Fruit fly (Drosophila melanogaster): ENCODE data around the gene CG4267.
A peak's percentile ranks its signal among the peaks of the same experiment; 100 is the strongest.

The CG4267 gene

DNA sequence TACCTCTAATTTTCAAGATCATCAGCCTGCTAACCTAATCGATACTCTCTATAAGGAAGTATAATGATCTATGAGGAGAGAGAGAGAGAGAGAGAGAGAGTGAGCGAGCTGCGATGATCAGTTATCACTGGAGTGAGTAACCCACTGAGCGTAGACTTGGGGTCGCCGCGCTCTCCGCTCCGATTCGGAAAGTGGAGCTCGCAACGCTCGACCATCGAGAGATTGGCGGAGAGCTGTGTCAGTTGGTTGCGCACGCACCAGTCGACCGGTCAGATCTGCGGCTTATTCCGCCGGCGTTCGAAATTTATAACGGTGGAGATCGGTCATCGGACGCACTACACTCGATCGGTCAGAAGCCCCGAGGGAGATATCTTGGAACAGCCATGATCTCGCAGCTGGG, at the start of gene CG4267:
Gene CG4267 (plus strand): TSS at position 240 of the 400 bp plus-strand sequence.
- TF ChIP-seq CG8478 (optimal IDR thresholded peaks at IDR 0.05) (no peak), CTCF (optimal IDR thresholded peaks at IDR 0.05) (no peak)

- TF ChIP-seq CG8478 (optimal IDR thresholded peaks at IDR 0.05) (no peak), CTCF (optimal IDR thresholded peaks at IDR 0.05) (peak in 1 of 2 experiments; percentile 10)
Measured at dm6 chr2L:2193357-2193780, 48.8 kb upstream of the CG4267 start.

DNA sequence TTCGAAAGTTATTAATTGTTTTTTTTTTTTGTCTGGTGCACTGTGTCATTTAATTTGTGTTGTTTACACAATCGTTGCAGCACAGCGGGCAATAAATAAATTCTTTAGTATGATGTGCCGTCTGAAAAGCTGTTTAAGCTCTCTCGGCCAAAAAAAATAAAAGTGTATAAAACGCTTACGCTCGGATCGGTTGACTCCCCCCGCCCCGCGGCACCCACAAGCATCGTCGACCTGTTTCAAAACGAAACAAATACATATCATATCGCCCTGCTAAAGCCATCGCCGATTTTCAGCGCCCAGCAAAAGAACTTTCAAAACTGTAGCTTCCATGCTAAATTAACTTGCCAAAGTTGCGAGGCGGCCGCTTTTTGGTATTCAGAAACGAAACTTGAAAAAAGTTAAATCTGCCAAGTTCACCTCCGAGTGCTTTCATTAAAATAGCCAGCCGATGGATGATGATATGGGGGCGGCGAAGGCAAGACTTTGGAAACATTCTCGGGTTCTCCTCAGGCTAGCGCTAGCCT, 47.8 kb upstream of the CG4267 start:
- TF ChIP-seq CTCF (optimal IDR thresholded peaks at IDR 0.05) (no peak), CG8478 (optimal IDR thresholded peaks at IDR 0.05) (no peak)

DNA sequence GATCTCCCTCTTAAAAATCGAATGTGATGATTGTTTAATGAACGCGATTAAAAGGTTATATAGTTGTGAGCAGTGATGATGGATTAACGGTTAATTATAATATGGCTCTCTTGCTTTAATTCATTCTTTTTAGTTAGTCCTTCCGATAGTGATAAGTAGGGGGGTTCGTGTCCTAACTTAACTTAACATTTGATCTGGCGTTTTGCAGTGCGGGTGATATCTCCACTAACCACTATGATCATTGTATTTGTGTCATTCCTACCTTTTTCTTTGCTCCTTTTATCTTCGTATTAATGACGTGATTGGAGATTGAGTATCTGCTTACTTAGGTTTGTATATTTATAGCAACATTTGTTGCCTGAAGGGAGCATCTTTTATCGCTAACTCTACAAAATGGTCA, 46.9 kb upstream of the CG4267 start:
- TF ChIP-seq CG8478 (optimal IDR thresholded peaks at IDR 0.05): no peak
- TF ChIP-seq CTCF (optimal IDR thresholded peaks at IDR 0.05): peak; percentile 51 to 54

DNA sequence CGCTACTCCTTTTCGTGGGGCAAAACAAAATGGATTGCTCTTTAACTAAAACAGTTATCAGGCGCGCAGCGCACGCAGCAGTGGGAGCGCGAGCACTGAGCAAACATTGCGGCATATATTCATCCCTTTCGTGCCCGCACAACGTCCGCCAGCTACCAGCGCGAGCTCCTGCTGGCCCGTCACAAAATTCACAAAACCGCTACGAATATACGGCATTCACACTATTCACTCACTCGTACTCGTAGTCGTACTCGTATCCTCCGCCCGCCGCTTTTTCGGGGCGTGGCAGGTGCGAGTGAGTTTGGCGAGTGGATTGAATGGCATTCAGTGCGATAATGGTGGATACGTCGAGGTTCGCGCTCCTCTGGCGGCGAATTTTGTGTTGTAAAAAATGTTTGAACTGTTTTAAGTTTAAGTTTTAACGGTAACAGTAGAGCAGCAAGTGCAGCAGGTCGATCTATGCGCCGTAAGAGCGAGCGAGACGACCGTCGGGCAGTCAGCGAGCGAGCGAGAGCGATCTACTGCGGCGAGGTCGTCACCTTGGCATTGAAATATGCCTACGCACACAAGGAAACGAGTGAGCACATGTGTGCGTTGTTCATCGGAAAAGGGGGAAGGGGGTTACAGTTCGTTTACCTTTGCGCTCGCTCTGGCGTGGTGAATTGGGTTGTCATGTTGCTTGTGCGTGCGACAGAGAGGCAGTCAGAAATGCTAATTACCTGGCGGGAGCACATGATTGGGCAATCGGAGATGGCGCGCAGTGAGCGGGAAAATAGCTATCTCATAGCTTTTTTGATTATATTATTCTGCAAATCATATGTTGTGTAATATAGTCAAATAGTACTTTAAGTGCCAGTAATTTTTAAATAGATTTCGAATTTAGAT, 45.3 kb upstream of the CG4267 start:
- TF ChIP-seq CTCF (optimal IDR thresholded peaks at IDR 0.05) (no peak), CG8478 (optimal IDR thresholded peaks at IDR 0.05) (no peak)

DNA sequence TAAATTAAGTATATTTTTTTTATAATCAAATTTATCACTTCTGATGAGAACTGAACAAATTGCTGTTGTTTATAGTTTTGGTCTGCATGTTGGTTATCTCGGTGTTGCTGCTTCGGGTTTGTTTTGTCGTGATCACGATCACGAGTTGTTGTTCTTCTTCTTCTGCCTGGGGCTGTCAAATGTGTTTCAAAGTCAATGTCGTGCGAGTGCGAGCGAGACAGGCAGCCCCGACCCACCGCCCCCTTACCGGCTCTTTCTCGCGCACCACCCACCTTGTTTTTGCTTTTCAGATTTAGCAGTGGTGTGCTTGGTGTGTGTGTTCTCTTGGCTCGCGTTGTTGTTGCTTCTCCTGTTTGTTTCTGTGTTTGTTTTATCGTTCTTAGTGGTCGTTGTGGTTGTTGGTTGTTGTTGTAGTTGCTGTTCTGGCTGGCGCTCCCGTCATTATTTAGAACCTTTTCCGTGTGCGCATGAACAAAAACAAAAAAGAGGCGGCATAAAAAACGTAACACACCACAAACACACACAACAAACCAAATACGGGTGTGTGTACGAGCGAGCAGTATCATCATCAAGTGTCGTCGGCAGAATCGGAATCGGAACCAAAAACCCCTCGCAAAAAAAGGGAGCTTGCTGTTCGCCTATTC, 44.6 kb upstream of the CG4267 start, which contains the start of gene COX7AL2:
Gene COX7AL2 (minus strand): TSS at position 438 of the 644 bp plus-strand sequence.
- TF ChIP-seq CG8478 (optimal IDR thresholded peaks at IDR 0.05) (no peak), CTCF (optimal IDR thresholded peaks at IDR 0.05) (no peak)

- no peak for TF ChIP-seq CTCF (optimal IDR thresholded peaks at IDR 0.05)
Measured at dm6 chr2L:2198119-2198494, 44.1 kb upstream of the CG4267 start.

dm6 chr2L:2198613-2199432, 43.4 kb upstream of the CG4267 start:
- TF ChIP-seq CG8478 (optimal IDR thresholded peaks at IDR 0.05): peak; percentile 31
- no peak for TF ChIP-seq CTCF (optimal IDR thresholded peaks at IDR 0.05)

DNA sequence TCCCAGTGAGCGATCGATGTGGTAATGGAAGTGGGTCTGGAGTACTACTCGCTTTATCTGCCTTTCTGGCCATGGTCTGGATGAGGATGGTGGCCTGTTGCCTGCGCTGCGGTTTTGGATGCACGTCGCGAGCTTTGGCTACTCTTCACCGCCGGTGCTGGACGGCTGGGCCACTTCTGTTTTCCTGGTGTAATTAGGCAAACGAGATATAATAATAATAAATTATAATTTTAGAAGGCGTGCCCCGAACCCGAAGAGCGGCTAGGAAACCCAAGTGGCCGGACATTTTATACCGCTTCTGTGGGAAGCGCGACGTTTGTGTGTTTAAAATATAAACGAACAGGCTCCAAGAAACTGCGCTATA, 42.8 kb upstream of the CG4267 start:
- TF ChIP-seq CTCF (optimal IDR thresholded peaks at IDR 0.05) (no peak), CG8478 (optimal IDR thresholded peaks at IDR 0.05) (no peak)

- no peak for TF ChIP-seq CTCF (optimal IDR thresholded peaks at IDR 0.05)
- no peak for TF ChIP-seq CG8478 (optimal IDR thresholded peaks at IDR 0.05)
Measured at dm6 chr2L:2200136-2201036, 41.8 kb upstream of the CG4267 start.

- TF ChIP-seq CTCF (optimal IDR thresholded peaks at IDR 0.05) (no peak), CG8478 (optimal IDR thresholded peaks at IDR 0.05) (no peak)
Measured at dm6 chr2L:2201107-2201561, 41.0 kb upstream of the CG4267 start.

DNA sequence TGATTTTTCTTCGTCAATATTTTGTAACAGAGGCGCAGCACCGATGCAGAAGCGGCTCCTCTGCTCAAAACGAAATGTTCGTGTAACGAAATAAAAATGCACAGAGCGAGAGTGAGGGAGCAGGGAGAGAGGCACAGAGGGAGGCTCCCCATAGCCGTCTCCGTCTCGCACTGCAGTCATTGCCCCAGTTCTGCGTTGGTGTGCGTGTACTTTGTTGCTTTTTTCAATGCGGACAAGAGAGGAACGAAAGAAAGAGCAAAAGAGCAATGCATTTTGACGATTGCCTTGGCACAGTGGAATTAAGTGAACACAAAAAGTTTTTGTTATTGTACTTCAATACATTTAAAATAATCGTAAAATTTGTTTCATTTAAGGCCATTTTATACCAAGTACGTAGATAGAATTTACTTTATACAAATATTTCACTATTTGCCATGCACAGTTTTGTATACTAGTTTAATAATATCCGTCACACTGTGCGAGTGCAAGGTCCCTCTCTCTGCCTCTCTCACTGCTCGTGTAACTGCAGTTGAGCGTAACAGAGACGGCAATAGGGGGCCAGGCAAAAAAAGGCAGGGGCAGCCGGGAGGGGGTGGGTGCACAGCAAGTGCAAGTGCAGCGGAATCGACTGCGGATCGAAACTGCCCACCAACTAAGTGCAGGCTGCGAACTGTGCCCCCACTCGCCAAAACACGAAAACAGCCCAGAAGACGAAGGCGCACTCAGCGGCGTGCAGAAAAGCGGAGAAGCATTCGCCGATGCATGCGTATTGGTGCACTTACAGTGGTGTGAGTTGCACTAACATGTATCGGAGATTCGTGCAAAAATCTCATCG, 39.9 kb upstream of the CG4267 start:
- no peak for TF ChIP-seq CTCF (optimal IDR thresholded peaks at IDR 0.05)

Data from S2 (cell line).